Worm (Caenorhabditis elegans): ENCODE results near the gene sgca-1.

The sgca-1 gene

DNA sequence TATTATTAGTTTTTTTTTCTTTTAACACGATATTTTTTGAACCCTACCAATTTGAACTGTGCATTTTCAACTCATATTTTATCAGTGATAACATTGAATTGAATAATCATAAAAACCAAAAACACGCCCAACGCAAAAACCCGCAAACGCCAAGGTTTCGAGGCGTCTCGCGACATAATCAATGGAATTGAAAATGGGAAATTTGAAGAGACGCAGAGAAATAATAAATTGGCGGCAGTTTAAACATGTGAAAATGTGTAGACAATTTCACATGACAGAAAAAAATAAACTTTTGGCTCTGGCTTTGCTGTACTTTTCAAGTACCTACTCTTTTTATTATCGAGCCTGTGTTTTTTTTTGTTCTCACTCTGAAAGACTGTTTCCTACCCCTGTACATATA is 15.5 kb upstream of the sgca-1 start (continued):
- no peak for TF ChIP-seq egl-27 (tag; optimal IDR thresholded peaks at IDR 0.05)
- no peak for TF ChIP-seq aly-2 (tag; optimal IDR thresholded peaks at IDR 0.05)
- no peak for TF ChIP-seq sptf-1 (tag; optimal IDR thresholded peaks at IDR 0.05)
- no peak for TF ChIP-seq alr-1 (tag; optimal IDR thresholded peaks at IDR 0.05; ENCODE audit: borderline replicate concordance)
- no peak for TF ChIP-seq sox-4 (tag; optimal IDR thresholded peaks at IDR 0.05)
- no peak for TF ChIP-seq pqm-1 (tag; optimal IDR thresholded peaks at IDR 0.05)
- TF ChIP-seq nhr-237 (tag; optimal IDR thresholded peaks at IDR 0.05), result no peak
- TF ChIP-seq lir-3 (tag; optimal IDR thresholded peaks at IDR 0.05; ENCODE audit: poor library complexity), result peak; percentile 39
- no peak for TF ChIP-seq fkh-10 (GFP tag; optimal IDR thresholded peaks at IDR 0.05)
- no peak for TF ChIP-seq sup-37 (GFP tag; optimal IDR thresholded peaks at IDR 0.05)
- peak; percentile 10 for TF ChIP-seq nhr-77 (tag; optimal IDR thresholded peaks at IDR 0.05)
- TF ChIP-seq dsc-1 (tag; optimal IDR thresholded peaks at IDR 0.05), result peak; percentile 10
- TF ChIP-seq dpl-1 (GFP tag; optimal IDR thresholded peaks at IDR 0.05), result peak; percentile 92 to 94 (median 92)

DNA sequence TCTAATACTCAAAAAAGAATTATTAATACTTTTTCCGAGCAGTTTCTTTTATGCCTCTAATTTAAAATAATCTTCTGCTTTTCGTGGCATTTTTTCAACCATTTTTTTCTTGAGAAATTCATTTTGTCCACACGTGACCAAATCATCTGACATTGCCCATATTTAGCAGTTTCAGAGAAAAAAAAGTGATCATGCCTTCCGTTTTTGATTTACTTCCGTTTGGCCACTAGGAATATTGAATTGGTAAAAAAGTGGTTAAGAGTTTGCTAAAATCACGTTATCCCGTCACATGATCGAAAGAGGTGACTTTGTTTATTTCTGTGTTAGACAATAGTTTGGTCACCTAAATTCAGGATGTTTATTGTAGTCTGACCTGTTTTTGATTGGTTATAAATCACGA is 15.1 kb upstream of the sgca-1 start:
- TF ChIP-seq elt-2 (tag; optimal IDR thresholded peaks at IDR 0.05) (no peak), C16A3.4 (tag; optimal IDR thresholded peaks at IDR 0.05) (no peak), sptf-1 (tag; optimal IDR thresholded peaks at IDR 0.05) (no peak), lin-14 (GFP tag; optimal IDR thresholded peaks at IDR 0.05) (no peak), nhr-84 (tag; optimal IDR thresholded peaks at IDR 0.05) (no peak), ceh-8 (GFP tag; optimal IDR thresholded peaks at IDR 0.05) (no peak), swsn-7 (tag; optimal IDR thresholded peaks at IDR 0.05) (no peak), ceh-63 (GFP tag; optimal IDR thresholded peaks at IDR 0.05) (no peak), aha-1 (tag; optimal IDR thresholded peaks at IDR 0.05) (no peak), ama-1 (optimal IDR thresholded peaks at IDR 0.05) (no peak), C04F5.9 (tag; optimal IDR thresholded peaks at IDR 0.05) (no peak), rnt-1 (tag; optimal IDR thresholded peaks at IDR 0.05) (no peak), zag-1 (tag; optimal IDR thresholded peaks at IDR 0.05) (no peak), mef-2 (tag; optimal IDR thresholded peaks at IDR 0.05) (no peak), nhr-77 (tag; optimal IDR thresholded peaks at IDR 0.05) (no peak), ztf-4 (tag; optimal IDR thresholded peaks at IDR 0.05) (no peak), elt-3 (tag; optimal IDR thresholded peaks at IDR 0.05) (no peak), grh-1 (GFP tag; IDR thresholded peaks at IDR 0.05) (no peak), ets-5 (GFP tag; IDR thresholded peaks at IDR 0.05) (no peak), zip-4 (GFP tag; optimal IDR thresholded peaks at IDR 0.05) (no peak), mab-9 (GFP tag; IDR thresholded peaks at IDR 0.05) (no peak), ceh-90 (tag; optimal IDR thresholded peaks at IDR 0.05) (no peak), efl-3 (GFP tag; optimal IDR thresholded peaks at IDR 0.05) (no peak), lsy-2 (tag; optimal IDR thresholded peaks at IDR 0.05) (no peak), efl-1 (optimal IDR thresholded peaks at IDR 0.05) (no peak), efl-1 (GFP tag; optimal IDR thresholded peaks at IDR 0.05 in 1 of 2) (peak in 1 of 2 experiments; percentile 91), pag-3 (tag; optimal IDR thresholded peaks at IDR 0.05; ENCODE audit: borderline replicate concordance, insufficient read depth) (no peak), nhr-76 (tag; optimal IDR thresholded peaks at IDR 0.05) (no peak), sox-4 (tag; optimal IDR thresholded peaks at IDR 0.05) (peak; percentile 7), dsc-1 (tag; optimal IDR thresholded peaks at IDR 0.05) (no peak), hpl-2 (GFP tag; optimal IDR thresholded peaks at IDR 0.05) (no peak), F16B12.6 (tag; optimal IDR thresholded peaks at IDR 0.05) (no peak), fkh-4 (tag; optimal IDR thresholded peaks at IDR 0.05; ENCODE audit: borderline replicate concordance) (no peak), fos-1 (tag; optimal IDR thresholded peaks at IDR 0.05) (no peak), nhr-90 (tag; optimal IDR thresholded peaks at IDR 0.05; ENCODE audit: poor library complexity) (no peak), ztf-11 (tag; optimal IDR thresholded peaks at IDR 0.05) (no peak), lin-39 (tag; optimal IDR thresholded peaks at IDR 0.05) (no peak), hlh-4 (tag; optimal IDR thresholded peaks at IDR 0.05) (no peak), nhr-47 (tag; optimal IDR thresholded peaks at IDR 0.05) (peak; percentile 51), unc-62 (GFP tag; optimal IDR thresholded peaks at IDR 0.05) (no peak), irx-1 (tag; optimal IDR thresholded peaks at IDR 0.05) (no peak), blmp-1 (tag; optimal IDR thresholded peaks at IDR 0.05) (no peak), nhr-20 (tag; optimal IDR thresholded peaks at IDR 0.05) (peak; percentile 37)

Measured in whole organism, L1 larva.